Worm (Caenorhabditis elegans): ENCODE results near the gene clec-254.
A peak's percentile ranks its signal among the peaks of the same experiment; 100 is the strongest.

The clec-254 gene

DNA sequence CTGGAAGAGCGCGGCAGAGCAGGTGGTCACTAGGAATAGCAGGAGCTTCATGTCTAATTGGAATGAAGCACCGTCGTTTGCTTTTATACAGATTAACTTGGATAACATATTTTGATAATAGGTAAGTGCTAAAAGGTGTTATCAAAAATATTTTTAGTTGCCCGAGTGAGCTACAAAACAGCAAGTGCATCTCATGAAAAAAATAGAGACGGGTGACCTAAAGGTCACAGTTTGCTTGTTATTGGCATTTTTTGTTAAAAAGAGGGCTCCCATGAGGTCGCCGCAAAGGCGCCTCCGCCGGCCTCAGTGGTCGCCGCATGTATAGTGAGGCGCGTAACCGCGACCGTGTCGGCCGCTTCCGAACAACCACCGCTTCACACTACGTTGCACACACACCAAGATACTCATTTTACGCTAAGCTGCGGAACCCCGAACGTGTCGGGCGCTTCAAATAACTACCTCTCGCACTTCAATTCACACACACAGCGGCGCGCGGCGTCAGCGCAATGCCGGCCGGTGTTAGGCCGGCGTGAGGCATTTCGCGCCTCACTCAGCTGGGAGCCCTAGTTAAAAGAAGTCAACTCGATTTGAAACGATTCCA, 24.8 kb downstream of the clec-254 start, which contains the start of gene asp-19:
TSS of gene asp-19 (minus strand) at position 51 of the 601 bp plus-strand sequence.
- TF ChIP-seq C34F6.9 (tag; optimal IDR thresholded peaks at IDR 0.05): no peak

DNA sequence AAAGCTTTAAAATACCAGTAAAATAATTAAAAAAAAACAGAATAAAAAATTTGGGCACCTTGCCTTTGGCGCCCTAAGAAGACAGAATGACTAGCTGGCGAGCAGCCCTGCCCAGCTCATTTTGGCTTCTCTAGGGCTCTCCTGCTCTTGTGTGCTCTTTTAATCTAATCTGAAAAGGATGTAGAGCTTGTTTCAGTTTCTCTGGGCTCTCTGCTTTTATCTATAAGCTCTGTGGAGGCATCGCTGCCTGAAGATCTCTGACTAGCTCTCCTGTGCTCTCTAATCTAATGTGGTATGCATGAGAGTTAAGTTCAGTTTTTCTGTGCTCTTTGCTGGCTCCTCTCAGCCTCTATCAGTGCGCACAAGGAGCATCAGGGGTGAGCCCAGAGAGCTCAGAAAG, 28.4 kb downstream of the clec-254 start:
- TF ChIP-seq egl-27 (tag; optimal IDR thresholded peaks at IDR 0.05): no peak
- no peak for TF ChIP-seq snpc-4 (tag; optimal IDR thresholded peaks at IDR 0.05)
- TF ChIP-seq ztf-1 (GFP tag; conservative IDR thresholded peaks at IDR 0.05): no peak
- no peak for TF ChIP-seq lin-13 (GFP tag; optimal IDR thresholded peaks at IDR 0.05)
- TF ChIP-seq ztf-4 (tag; optimal IDR thresholded peaks at IDR 0.05): no peak
- TF ChIP-seq nhr-237 (tag; optimal IDR thresholded peaks at IDR 0.05): no peak
- TF ChIP-seq ZK546.5 (tag; optimal IDR thresholded peaks at IDR 0.05): no peak
- no peak for TF ChIP-seq F13H6.1 (tag; optimal IDR thresholded peaks at IDR 0.05)
- peak; percentile 23 for TF ChIP-seq unc-55 (GFP tag; optimal IDR thresholded peaks at IDR 0.05)
- peak; percentile 21 for TF ChIP-seq C34F6.9 (tag; optimal IDR thresholded peaks at IDR 0.05)
- no peak for TF ChIP-seq aly-2 (tag; optimal IDR thresholded peaks at IDR 0.05)
- no peak for TF ChIP-seq ceh-16 (tag; optimal IDR thresholded peaks at IDR 0.05)
- TF ChIP-seq nhr-11 (tag; optimal IDR thresholded peaks at IDR 0.05): no peak

DNA sequence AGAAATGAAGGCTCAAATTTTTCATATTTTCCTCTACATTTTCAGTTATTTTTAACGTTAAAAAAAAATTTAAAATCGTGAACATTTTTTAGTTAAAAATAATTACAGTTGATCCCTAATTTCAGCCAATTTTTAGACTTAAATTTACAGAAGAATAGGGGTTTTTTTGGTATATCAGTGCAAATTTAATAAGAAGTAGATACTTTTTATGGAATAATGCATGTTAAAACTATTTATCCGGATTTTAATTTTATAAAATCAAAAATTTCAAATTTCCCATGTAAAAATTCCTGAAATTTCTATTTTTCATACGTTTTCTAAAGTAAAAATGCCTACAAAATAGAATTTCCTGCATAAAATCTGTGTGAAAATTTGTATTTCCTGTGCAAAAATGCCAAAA, 30.2 kb downstream of the clec-254 start:
- no peak for TF ChIP-seq ztf-11 (tag; optimal IDR thresholded peaks at IDR 0.05)
- no peak for TF ChIP-seq ZK546.5 (tag; optimal IDR thresholded peaks at IDR 0.05)
- TF ChIP-seq egl-27 (tag; optimal IDR thresholded peaks at IDR 0.05): no peak
- TF ChIP-seq unc-62 (GFP tag; optimal IDR thresholded peaks at IDR 0.05): no peak
- TF ChIP-seq sma-9 (GFP tag; optimal IDR thresholded peaks at IDR 0.05): no peak
- TF ChIP-seq sma-9 (tag; optimal IDR thresholded peaks at IDR 0.05): no peak
- TF ChIP-seq alr-1 (tag; optimal IDR thresholded peaks at IDR 0.05): no peak
- TF ChIP-seq mab-5 (tag; optimal IDR thresholded peaks at IDR 0.05): no peak

DNA sequence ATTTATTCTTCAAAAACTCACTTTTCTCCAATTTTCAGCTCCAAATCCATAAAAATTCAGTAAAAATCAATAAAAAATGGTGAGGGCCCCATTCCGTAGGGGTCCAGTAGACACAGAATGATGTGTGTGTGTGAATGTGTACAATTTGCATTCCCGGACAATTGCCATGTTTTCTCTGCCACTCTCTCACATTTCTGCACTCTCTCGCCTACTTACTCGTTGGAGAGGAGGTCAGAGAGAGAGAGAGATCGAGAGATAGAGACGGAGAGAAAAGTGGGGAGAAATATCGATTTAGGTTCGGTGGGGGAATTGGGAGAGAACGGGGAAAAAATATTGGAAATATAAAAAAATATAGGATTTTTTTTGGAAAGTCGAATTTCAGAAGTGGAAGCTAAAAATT, 30.6 kb downstream of the clec-254 start:
- TF ChIP-seq Y55F3AM.14 (GFP tag; optimal IDR thresholded peaks at IDR 0.05) (no peak), crh-2 (tag; optimal IDR thresholded peaks at IDR 0.05) (peak; percentile 89), mdl-1 (tag; optimal IDR thresholded peaks at IDR 0.05) (peak; percentile 16 to 66), ztf-11 (tag; optimal IDR thresholded peaks at IDR 0.05) (no peak), nhr-237 (tag; optimal IDR thresholded peaks at IDR 0.05) (no peak), elt-3 (tag; optimal IDR thresholded peaks at IDR 0.05) (no peak), unc-39 (tag; optimal IDR thresholded peaks at IDR 0.05) (no peak), nhr-21 (tag; optimal IDR thresholded peaks at IDR 0.05) (peak; percentile 58), snpc-4 (tag; optimal IDR thresholded peaks at IDR 0.05) (peak; percentile 80), elt-1 (tag; optimal IDR thresholded peaks at IDR 0.05) (no peak), blmp-1 (tag; optimal IDR thresholded peaks at IDR 0.05; ENCODE audit: insufficient read depth) (no peak), lin-13 (GFP tag; optimal IDR thresholded peaks at IDR 0.05) (peak; percentile 79), nhr-6 (tag; optimal IDR thresholded peaks at IDR 0.05) (peak; percentile 67), zag-1 (tag; optimal IDR thresholded peaks at IDR 0.05) (peak; percentile 72), lsy-2 (tag; optimal IDR thresholded peaks at IDR 0.05) (peak; percentile 72 to 92), ceh-82 (tag; optimal IDR thresholded peaks at IDR 0.05) (peak; percentile 34), nhr-77 (tag; optimal IDR thresholded peaks at IDR 0.05) (no peak), ztf-4 (tag; optimal IDR thresholded peaks at IDR 0.05) (no peak), C34F6.9 (tag; optimal IDR thresholded peaks at IDR 0.05) (peak; percentile 93), nhr-23 (tag; optimal IDR thresholded peaks at IDR 0.05) (no peak), lin-39 (tag; optimal IDR thresholded peaks at IDR 0.05) (no peak), mab-5 (tag; optimal IDR thresholded peaks at IDR 0.05) (peak; percentile 87), unc-62 (GFP tag; optimal IDR thresholded peaks at IDR 0.05) (no peak), peb-1 (tag; optimal IDR thresholded peaks at IDR 0.05) (no peak), mbf-1 (tag; optimal IDR thresholded peaks at IDR 0.05) (no peak), sem-4 (tag; optimal IDR thresholded peaks at IDR 0.05) (peak; percentile 46), egl-27 (tag; optimal IDR thresholded peaks at IDR 0.05) (no peak), sma-9 (GFP tag; optimal IDR thresholded peaks at IDR 0.05) (no peak), sma-9 (tag; optimal IDR thresholded peaks at IDR 0.05) (no peak), ztf-1 (GFP tag; conservative IDR thresholded peaks at IDR 0.05) (no peak), R02D3.7 (tag; optimal IDR thresholded peaks at IDR 0.05) (no peak), nhr-12 (tag; optimal IDR thresholded peaks at IDR 0.05) (no peak), skn-1 (tag; optimal IDR thresholded peaks at IDR 0.05) (no peak), sma-3 (GFP tag; optimal IDR thresholded peaks at IDR 0.05) (no peak), ceh-16 (tag; optimal IDR thresholded peaks at IDR 0.05) (no peak), F13H6.1 (tag; optimal IDR thresholded peaks at IDR 0.05) (peak; percentile 89), lin-11 (tag; optimal IDR thresholded peaks at IDR 0.05) (no peak), aly-2 (tag; optimal IDR thresholded peaks at IDR 0.05) (no peak), ZK546.5 (tag; optimal IDR thresholded peaks at IDR 0.05) (no peak), nhr-129 (tag; optimal IDR thresholded peaks at IDR 0.05) (peak; percentile 83), alr-1 (tag; optimal IDR thresholded peaks at IDR 0.05) (no peak), ama-1 (optimal IDR thresholded peaks at IDR 0.05) (no peak), nhr-10 (tag; optimal IDR thresholded peaks at IDR 0.05) (no peak), dmd-4 (tag; optimal IDR thresholded peaks at IDR 0.05) (no peak)

Measured in whole organism, L2 larva.